Fruit fly (Drosophila melanogaster): ENCODE results near the gene gammaSnap2.

DNA sequence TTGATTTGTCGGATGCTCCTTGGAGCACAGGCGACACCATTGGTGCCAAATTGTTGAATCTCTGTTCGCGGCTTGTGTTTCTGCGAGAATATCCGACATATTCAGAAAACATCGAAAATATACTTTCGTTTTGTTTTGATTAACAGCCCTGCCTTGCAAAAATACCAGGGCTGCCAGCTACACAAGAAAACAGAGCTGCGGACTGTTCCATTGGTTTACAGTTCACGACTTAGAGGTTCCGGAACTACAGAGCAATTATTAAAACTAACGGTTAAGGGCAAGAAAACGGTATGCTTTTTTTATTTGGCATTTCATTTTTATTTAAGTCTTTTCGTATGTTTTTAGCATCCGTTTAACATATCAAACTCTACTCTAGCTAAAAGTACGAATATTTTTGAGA, 40.0 kb upstream of the gammaSnap2 start, which contains the start of gene CG6254:
- TF ChIP-seq pan (optimal IDR thresholded peaks at IDR 0.05): no peak
- TF ChIP-seq Dll (optimal IDR thresholded peaks at IDR 0.05): no peak
- TF ChIP-seq CG8478 (optimal IDR thresholded peaks at IDR 0.05): no peak
- TF ChIP-seq usp (GFP tag; optimal IDR thresholded peaks at IDR 0.05): no peak
- TF ChIP-seq psq (optimal IDR thresholded peaks at IDR 0.05): no peak
